Worm (Caenorhabditis elegans) whole organism, L1 larva: ENCODE data around the gene igdb-2.
"Not testable (repeated sequence)": the region's sequence is repeated elsewhere in the genome, so short reads cannot be mapped to it uniquely, and the experiment has no call there.

Experiments
- Y116A8C.19 ChIP-seq: sonication (generic microtip); optimal IDR thresholded peaks from 2 replicates; lab custom pipeline; 2016; ENCODE audit warnings: missing compliant biosample characterization, missing genetic modification characterization, borderline replicate concordance
- aha-1 ChIP-seq: fragments of 150-350 bp; optimal IDR thresholded peaks from 2 replicates; lab custom pipeline; 2014; ENCODE audit warnings: missing biosample characterization, missing genetic modification characterization
- blmp-1 ChIP-seq: fragments of 150-350 bp; optimal IDR thresholded peaks from 2 replicates; lab custom pipeline; 2014; ENCODE audit warnings: missing biosample characterization, missing genetic modification characterization
- ceh-63 ChIP-seq: fragments of 200-800 bp; sonication (Bioruptor generic); optimal IDR thresholded peaks from 2 replicates; lab custom pipeline; 2018; ENCODE audit warnings: mild to moderate bottlenecking, missing genetic modification characterization, missing compliant biosample characterization
- ceh-82 ChIP-seq, 3 experiments: fragments of 150-350 bp in 1 of 3; sonication (generic microtip) in 2 of 3; optimal IDR thresholded peaks; 2 replicates each; lab custom pipeline; 2014 to 2017; ENCODE audit warnings: missing biosample characterization in 3 of 3, missing genetic modification characterization in 3 of 3
- efl-1 ChIP-seq, 4 experiments: fragments of 150-350 bp; optimal IDR thresholded peaks in 3 of 4; peaks in 1 of 4; 1 replicate in 1 of 4; 2 replicates in 3 of 4; lab custom pipeline; 2014; ENCODE audit warnings: missing biosample characterization in 2 of 4, missing genetic modification characterization in 2 of 4, missing genetic modification reagents in 2 of 4
- egl-27 ChIP-seq, 2 experiments: fragments of 150-350 bp in 1 of 2; sonication (generic microtip); optimal IDR thresholded peaks; 3 replicates each; lab custom pipeline; 2017 to 2018; ENCODE audit warnings: missing biosample characterization in 2 of 2, missing genetic modification characterization in 2 of 2, missing genetic modification reagents in 2 of 2
- elt-3 ChIP-seq, 6 experiments: fragments of 150-350 bp in 1 of 6; sonication (generic microtip); optimal IDR thresholded peaks; 2 replicates each; lab custom pipeline; 2017 to 2018; ENCODE audit warnings: missing biosample characterization in 6 of 6, missing genetic modification characterization in 6 of 6, inconsistent platforms in 1 of 6
- ets-5 ChIP-seq: fragments of 200-800 bp; sonication (Bioruptor generic); IDR thresholded peaks from 2 replicates; pipeline ENCODE4 v1.3.6; 2022; ENCODE audit warnings: missing genetic modification characterization, missing compliant biosample characterization
- fkh-10 ChIP-seq: sonication (generic microtip); optimal IDR thresholded peaks from 2 replicates; lab custom pipeline; 2017; ENCODE audit warnings: missing biosample characterization, missing genetic modification reagents, missing genetic modification characterization
- fkh-4 ChIP-seq: sonication (generic microtip); optimal IDR thresholded peaks from 2 replicates; lab custom pipeline; 2016; ENCODE audit warnings: missing compliant biosample characterization, missing genetic modification characterization, borderline replicate concordance
- fkh-8 ChIP-seq: sonication (generic microtip); optimal IDR thresholded peaks from 2 replicates; lab custom pipeline; 2016; ENCODE audit warnings: mild to moderate bottlenecking, missing genetic modification characterization, missing compliant biosample characterization
- hlh-17 ChIP-seq: fragments of 200-800 bp; sonication (Bioruptor generic); optimal IDR thresholded peaks from 2 replicates; lab custom pipeline; 2018; ENCODE audit warnings: missing genetic modification characterization, mild to moderate bottlenecking, missing compliant biosample characterization, moderate library complexity, borderline replicate concordance
- hlh-4 ChIP-seq: sonication (generic microtip); optimal IDR thresholded peaks from 2 replicates; lab custom pipeline; 2016; ENCODE audit warnings: mild to moderate bottlenecking, missing genetic modification characterization, missing compliant biosample characterization
- hpl-2 ChIP-seq: fragments of 150-350 bp; optimal IDR thresholded peaks from 2 replicates; lab custom pipeline; 2014; ENCODE audit warnings: missing biosample characterization, missing genetic modification reagents, missing genetic modification characterization
- lin-14 ChIP-seq: fragments of 200-800 bp; sonication (Bioruptor generic); optimal IDR thresholded peaks from 2 replicates; lab custom pipeline; 2018; ENCODE audit warnings: mild to moderate bottlenecking, missing genetic modification characterization, moderate library complexity, missing compliant biosample characterization
- lin-35 ChIP-seq, 2 experiments: fragments of 150-350 bp; optimal IDR thresholded peaks; 2 replicates each; lab custom pipeline; 2014; ENCODE audit warnings: missing biosample characterization in 2 of 2, missing genetic modification characterization in 2 of 2, missing genetic modification reagents in 2 of 2
- mab-9 ChIP-seq: fragments of 200-800 bp; sonication (Bioruptor generic); IDR thresholded peaks from 2 replicates; pipeline ENCODE4 v1.3.6; 2022; ENCODE audit warnings: missing genetic modification reagents, missing genetic modification characterization, missing compliant biosample characterization
- mdl-1 ChIP-seq, 2 experiments: fragments of 150-350 bp; optimal IDR thresholded peaks; 2 replicates each; lab custom pipeline; 2014 to 2017; ENCODE audit warnings: missing biosample characterization in 2 of 2, missing genetic modification characterization in 2 of 2, inconsistent platforms in 1 of 2
- mep-1 ChIP-seq: fragments of 150-350 bp; optimal IDR thresholded peaks from 2 replicates; lab custom pipeline; 2014; ENCODE audit warnings: missing biosample characterization, missing genetic modification characterization
- nhr-20 ChIP-seq: sonication (generic microtip); optimal IDR thresholded peaks from 2 replicates; lab custom pipeline; 2016; ENCODE audit warnings: mild to moderate bottlenecking, missing genetic modification characterization, missing compliant biosample characterization
- nhr-71 ChIP-seq: sonication (generic microtip); optimal IDR thresholded peaks from 2 replicates; lab custom pipeline; 2016; ENCODE audit warnings: mild to moderate bottlenecking, missing genetic modification characterization, moderate library complexity, missing compliant biosample characterization
- nhr-76 ChIP-seq: sonication (generic microtip); optimal IDR thresholded peaks from 2 replicates; lab custom pipeline; 2017; ENCODE audit warnings: missing biosample characterization, missing genetic modification characterization
- nhr-77 ChIP-seq: fragments of 150-350 bp; optimal IDR thresholded peaks from 2 replicates; lab custom pipeline; 2014; ENCODE audit warnings: missing biosample characterization, missing genetic modification characterization
- nhr-85 ChIP-seq: sonication (generic microtip); peaks from one replicate; lab custom pipeline; 2016; ENCODE audit warnings: missing genetic modification characterization, inconsistent platforms, missing compliant biosample characterization
- pax-3 ChIP-seq: fragments of 200-800 bp; sonication (Bioruptor generic); optimal IDR thresholded peaks from 2 replicates; lab custom pipeline; 2018; ENCODE audit warnings: mild to moderate bottlenecking, missing genetic modification characterization, moderate library complexity, missing compliant biosample characterization
- skn-1 ChIP-seq: fragments of 150-350 bp; optimal IDR thresholded peaks from 2 replicates; lab custom pipeline; 2014; ENCODE audit warnings: missing biosample characterization, missing genetic modification characterization
- snu-23 ChIP-seq: sonication (generic microtip); optimal IDR thresholded peaks from 2 replicates; lab custom pipeline; 2016; ENCODE audit warnings: missing genetic modification characterization, missing compliant biosample characterization
- tlp-1 ChIP-seq: fragments of 150-350 bp; optimal IDR thresholded peaks from 2 replicates; lab custom pipeline; 2014; ENCODE audit warnings: missing biosample characterization, missing genetic modification characterization
- unc-98 ChIP-seq: fragments of 200-800 bp; sonication (Bioruptor generic); IDR thresholded peaks from 2 replicates; pipeline ENCODE4 v1.3.6; 2022; ENCODE audit warnings: missing genetic modification characterization, missing compliant biosample characterization
- zip-4 ChIP-seq: fragments of 200-800 bp; sonication (Bioruptor generic); optimal IDR thresholded peaks from 2 replicates; lab custom pipeline; 2018; ENCODE audit warnings: mild to moderate bottlenecking, missing genetic modification characterization, moderate library complexity, missing compliant biosample characterization

The igdb-2 gene

ce11 chrIV:12463370-12463769, 5.1 kb upstream of the igdb-2 start, which contains the start of gene C25G4.8 (continued):
- no peak for TF ChIP-seq mab-9 (GFP tag; lab: Robert Waterston, UW)
- TF ChIP-seq egl-27 (tag; optimal IDR thresholded peaks at IDR 0.05; lab: Kevin White, UChicago): no peak

ce11 chrIV:12464822-12465221, 3.6 kb upstream of the igdb-2 start:
- TF ChIP-seq fkh-8 (peak; percentile 83), fkh-10 (peak; percentile 19), aha-1 (tag; lab: Kevin White, UChicago) (no peak), lin-14 (peak; percentile 85), Y116A8C.19 (tag; lab: Kevin White, UChicago) (no peak), efl-1 (optimal IDR thresholded peaks at IDR 0.05; lab: Kevin White, UChicago) (peak; percentile 16 to 30), efl-1 (GFP tag; optimal IDR thresholded peaks at IDR 0.05 in 1 of 2; lab: Kevin White, UChicago) (peak in 1 of 2 experiments; percentile 15), nhr-76 (tag; lab: Kevin White, UChicago) (no peak), ceh-82 (tag; optimal IDR thresholded peaks at IDR 0.05; lab: Kevin White, UChicago) (peak in 1 of 3 experiments; percentile 46), lin-35 (GFP tag; optimal IDR thresholded peaks at IDR 0.05; lab: Kevin White, UChicago) (peak in 1 of 2 experiments; percentile 22), zip-4 (no peak), mdl-1 (tag; optimal IDR thresholded peaks at IDR 0.05; lab: Kevin White, UChicago) (no peak), ets-5 (GFP tag; lab: Robert Waterston, UW) (no peak), nhr-85 (tag; lab: Kevin White, UChicago) (peak; percentile 38), skn-1 (tag; lab: Kevin White, UChicago) (peak; percentile 31), ceh-63 (GFP tag; lab: Kevin White, UChicago) (no peak), tlp-1 (tag; lab: Kevin White, UChicago) (no peak), nhr-77 (tag; lab: Kevin White, UChicago) (peak; percentile 6)
- TF ChIP-seq, all 84 proteins: peak for 9

ce11 chrIV:12467761-12468160, 698 bp upstream of the igdb-2 start:
- TF ChIP-seq blmp-1 (tag; lab: Kevin White, UChicago) (peak; percentile 40), nhr-85 (tag; lab: Kevin White, UChicago) (peak; percentile 83), snu-23 (GFP tag; lab: Kevin White, UChicago) (peak; percentile 19), fkh-4 (no peak), nhr-20 (tag; lab: Kevin White, UChicago) (peak; percentile 23), hlh-4 (tag; lab: Kevin White, UChicago) (no peak), lin-35 (GFP tag; optimal IDR thresholded peaks at IDR 0.05; lab: Kevin White, UChicago) (peak in 1 of 2 experiments; percentile 11), nhr-71 (tag; lab: Kevin White, UChicago) (peak; percentile 3), elt-3 (tag; optimal IDR thresholded peaks at IDR 0.05; lab: Kevin White, UChicago) (peak in 1 of 6 experiments; percentile 53), lin-14 (peak; percentile 79), pax-3 (tag; lab: Kevin White, UChicago) (no peak)

ce11 chrIV:12476942-12477341, 8.5 kb downstream of the igdb-2 start, which contains the start of gene T04A11.1:
Gene T04A11.1, minus strand, starts transcription at chrIV:12477042.
- TF ChIP-seq ets-5 (GFP tag; lab: Robert Waterston, UW); hpl-2 (GFP tag; lab: Kevin White, UChicago); hlh-17: not testable (repeated sequence)

- not testable (repeated sequence) for TF ChIP-seq mep-1 (tag; lab: Kevin White, UChicago); snu-23 (GFP tag; lab: Kevin White, UChicago); unc-98
- TF ChIP-seq, all 84 proteins: peak for 0; not testable (repeated sequence) for 84
These were observed 10.3 kb downstream of the igdb-2 start, which contains the start of gene igdb-1 for ce11 chrIV:12478711-12479110. Gene igdb-1, plus strand, starts transcription at chrIV:12479011.
